Worm (Caenorhabditis elegans): ENCODE data around the gene ltd-1.

The ltd-1 gene

ce11 chrII:8116159-8116558 is 23.6 kb upstream of the ltd-1 start, which contains the start of gene unc-105:
Gene unc-105 (plus strand): TSS chrII:8116459.
- peak; percentile 26 for TF ChIP-seq rnt-1 (tag; optimal IDR thresholded peaks at IDR 0.05)
- no peak for TF ChIP-seq ceh-88 (GFP tag; IDR thresholded peaks at IDR 0.05)
- no peak for TF ChIP-seq irx-1 (tag; optimal IDR thresholded peaks at IDR 0.05)
- no peak for TF ChIP-seq C16A3.4 (tag; optimal IDR thresholded peaks at IDR 0.05)
- no peak for TF ChIP-seq grh-1 (GFP tag; IDR thresholded peaks at IDR 0.05)
- TF ChIP-seq blmp-1 (tag; optimal IDR thresholded peaks at IDR 0.05), result no peak

- TF ChIP-seq fkh-8 (tag; optimal IDR thresholded peaks at IDR 0.05) (peak; percentile 15), lir-3 (tag; optimal IDR thresholded peaks at IDR 0.05; ENCODE audit: poor library complexity) (no peak)
These were observed 19.5 kb upstream of the ltd-1 start, which contains the start of gene lron-4 for ce11 chrII:8112063-8112462. Gene lron-4 (minus strand): TSS chrII:8112163.

- peak; percentile 66 for TF ChIP-seq nhr-77 (tag; optimal IDR thresholded peaks at IDR 0.05)
- peak; percentile 47 for TF ChIP-seq fos-1 (tag; optimal IDR thresholded peaks at IDR 0.05)
- peak; percentile 23 for TF ChIP-seq ceh-8 (GFP tag; optimal IDR thresholded peaks at IDR 0.05)
- TF ChIP-seq xbp-1 (tag; optimal IDR thresholded peaks at IDR 0.05), result peak; percentile 20
- peak; percentile 76 for TF ChIP-seq skn-1 (tag; optimal IDR thresholded peaks at IDR 0.05)
- TF ChIP-seq nhr-20 (tag; optimal IDR thresholded peaks at IDR 0.05), result peak; percentile 61
- TF ChIP-seq egl-27 (tag; optimal IDR thresholded peaks at IDR 0.05), result peak in 1 of 2 experiments; percentile 35
- TF ChIP-seq C16A3.4 (tag; optimal IDR thresholded peaks at IDR 0.05), result peak; percentile 81
- peak; percentile 46 for TF ChIP-seq swsn-7 (tag; optimal IDR thresholded peaks at IDR 0.05)
- peak in 2 of 6 experiments; percentile 34 to 48 for TF ChIP-seq elt-3 (tag; optimal IDR thresholded peaks at IDR 0.05)
- no peak for TF ChIP-seq tlp-1 (tag; optimal IDR thresholded peaks at IDR 0.05)
- TF ChIP-seq efl-3 (GFP tag; optimal IDR thresholded peaks at IDR 0.05), result no peak
- TF ChIP-seq isw-1 (GFP tag; IDR thresholded peaks at IDR 0.05), result no peak
- peak; percentile 69 for TF ChIP-seq mep-1 (tag; optimal IDR thresholded peaks at IDR 0.05)
- TF ChIP-seq lin-14 (GFP tag; optimal IDR thresholded peaks at IDR 0.05), result peak; percentile 34
- peak; percentile 65 for TF ChIP-seq dsc-1 (tag; optimal IDR thresholded peaks at IDR 0.05)
- peak; percentile 84 for TF ChIP-seq rnt-1 (tag; optimal IDR thresholded peaks at IDR 0.05)
- peak; percentile 70 for TF ChIP-seq nhr-47 (tag; optimal IDR thresholded peaks at IDR 0.05)
- TF ChIP-seq mdl-1 (tag; optimal IDR thresholded peaks at IDR 0.05), result peak in 1 of 2 experiments; percentile 79
- no peak for TF ChIP-seq Y116A8C.19 (tag; optimal IDR thresholded peaks at IDR 0.05; ENCODE audit: borderline replicate concordance)
- no peak for TF ChIP-seq nhr-12 (tag; optimal IDR thresholded peaks at IDR 0.05)
- no peak for TF ChIP-seq C04F5.9 (tag; optimal IDR thresholded peaks at IDR 0.05)
- TF ChIP-seq lin-35 (GFP tag; optimal IDR thresholded peaks at IDR 0.05), result peak; percentile 29 to 84
- peak; percentile 50 to 51 for TF ChIP-seq efl-1 (optimal IDR thresholded peaks at IDR 0.05)
- TF ChIP-seq efl-1 (GFP tag; optimal IDR thresholded peaks at IDR 0.05 in 1 of 2), result peak; percentile 20 to 96
- TF ChIP-seq nhr-85 (tag), result peak; percentile 78
- TF ChIP-seq nhr-84 (tag; optimal IDR thresholded peaks at IDR 0.05), result no peak
- TF ChIP-seq ztf-4 (tag; optimal IDR thresholded peaks at IDR 0.05), result peak; percentile 7
- TF ChIP-seq elt-2 (tag; optimal IDR thresholded peaks at IDR 0.05), result peak; percentile 68
- TF ChIP-seq aly-2 (tag; optimal IDR thresholded peaks at IDR 0.05), result peak; percentile 37
- peak; percentile 78 for TF ChIP-seq nhr-90 (tag; optimal IDR thresholded peaks at IDR 0.05; ENCODE audit: poor library complexity)
- peak; percentile 74 for TF ChIP-seq nhr-71 (tag; optimal IDR thresholded peaks at IDR 0.05)
- no peak for TF ChIP-seq hpl-2 (GFP tag; optimal IDR thresholded peaks at IDR 0.05)
- TF ChIP-seq snu-23 (GFP tag; optimal IDR thresholded peaks at IDR 0.05), result peak; percentile 61
- TF ChIP-seq ztf-11 (tag; optimal IDR thresholded peaks at IDR 0.05), result peak in 1 of 2 experiments; percentile 44
- no peak for TF ChIP-seq unc-62 (GFP tag; optimal IDR thresholded peaks at IDR 0.05)
- peak; percentile 57 to 77 for TF ChIP-seq lsy-2 (tag; optimal IDR thresholded peaks at IDR 0.05)
- TF ChIP-seq unc-130 (tag; optimal IDR thresholded peaks at IDR 0.05), result peak; percentile 55
- TF ChIP-seq dpl-1 (GFP tag; optimal IDR thresholded peaks at IDR 0.05), result peak; percentile 16 to 43 (median 39)
- peak in 1 of 3 experiments; percentile 19 for TF ChIP-seq ceh-82 (tag; optimal IDR thresholded peaks at IDR 0.05)
- TF ChIP-seq snpc-4 (tag; optimal IDR thresholded peaks at IDR 0.05), result peak; percentile 29
- TF ChIP-seq irx-1 (tag; optimal IDR thresholded peaks at IDR 0.05), result peak; percentile 19
These were observed 14.6 kb upstream of the ltd-1 start, which contains the start of the genes chst-1 and C41C4.9 for ce11 chrII:8106921-8107695. Gene chst-1 (minus strand): TSS chrII:8106971. Gene C41C4.9 (plus strand): TSS chrII:8107645.

Measured in whole organism, L1 larva.